Worm (Caenorhabditis elegans): ENCODE data around the gene C39D10.5.

The C39D10.5 gene

ce11 chrX:7901840-7902239 is 9.6 kb upstream of the C39D10.5 start:
- TF ChIP-seq med-1 (GFP tag; optimal IDR thresholded peaks at IDR 0.05; ENCODE audit: insufficient read depth) (no peak), ref-1 (GFP tag; conservative IDR thresholded peaks at IDR 0.05) (no peak), tab-1 (GFP tag; IDR thresholded peaks at IDR 0.05) (no peak), ztf-23 (GFP tag; IDR thresholded peaks at IDR 0.05) (no peak), klf-2 (GFP tag; conservative IDR thresholded peaks at IDR 0.05) (no peak), cog-1 (tag; optimal IDR thresholded peaks at IDR 0.05) (no peak), flt-1 (GFP tag; IDR thresholded peaks at IDR 0.05) (no peak)

ce11 chrX:7900180-7900579 is 8.0 kb upstream of the C39D10.5 start:
- TF ChIP-seq flt-1 (GFP tag; IDR thresholded peaks at IDR 0.05) (no peak), cog-1 (tag; optimal IDR thresholded peaks at IDR 0.05) (no peak), klf-2 (GFP tag; conservative IDR thresholded peaks at IDR 0.05) (no peak)

ce11 chrX:7898131-7898530 is 5.9 kb upstream of the C39D10.5 start:
- TF ChIP-seq ztf-29 (GFP tag; IDR thresholded peaks at IDR 0.05) (no peak), klf-2 (GFP tag; conservative IDR thresholded peaks at IDR 0.05) (no peak), flt-1 (GFP tag; IDR thresholded peaks at IDR 0.05) (no peak), med-1 (GFP tag; optimal IDR thresholded peaks at IDR 0.05; ENCODE audit: insufficient read depth) (no peak), cog-1 (tag; optimal IDR thresholded peaks at IDR 0.05) (no peak), tab-1 (GFP tag; IDR thresholded peaks at IDR 0.05) (no peak), ztf-23 (GFP tag; IDR thresholded peaks at IDR 0.05) (no peak)

- no peak; the same call in 1 of the 2 replicates for TF ChIP-seq T22C8.4 (GFP tag; IDR thresholded peaks at IDR 0.05)
- no peak for TF ChIP-seq ref-1 (GFP tag; conservative IDR thresholded peaks at IDR 0.05)
- no peak for TF ChIP-seq ztf-29 (GFP tag; IDR thresholded peaks at IDR 0.05)
- no peak for TF ChIP-seq tab-1 (GFP tag; IDR thresholded peaks at IDR 0.05)
- no peak for TF ChIP-seq klf-2 (GFP tag; conservative IDR thresholded peaks at IDR 0.05)
- no peak for TF ChIP-seq med-1 (GFP tag; optimal IDR thresholded peaks at IDR 0.05; ENCODE audit: insufficient read depth)
- no peak for TF ChIP-seq flt-1 (GFP tag; IDR thresholded peaks at IDR 0.05)
- no peak for TF ChIP-seq ztf-23 (GFP tag; IDR thresholded peaks at IDR 0.05)
- no peak for TF ChIP-seq cog-1 (tag; optimal IDR thresholded peaks at IDR 0.05)
Measured at ce11 chrX:7897690-7898089, 5.5 kb upstream of the C39D10.5 start, which contains the start of gene latd-1. Gene latd-1 (minus strand): TSS chrX:7897790.

- TF ChIP-seq ztf-29 (GFP tag; IDR thresholded peaks at IDR 0.05) (no peak), klf-2 (GFP tag; conservative IDR thresholded peaks at IDR 0.05) (no peak), med-1 (GFP tag; optimal IDR thresholded peaks at IDR 0.05; ENCODE audit: insufficient read depth) (no peak), ref-1 (GFP tag; conservative IDR thresholded peaks at IDR 0.05) (no peak), ztf-23 (GFP tag; IDR thresholded peaks at IDR 0.05) (no peak), flt-1 (GFP tag; IDR thresholded peaks at IDR 0.05) (no peak), cog-1 (tag; optimal IDR thresholded peaks at IDR 0.05) (no peak), T22C8.4 (GFP tag; IDR thresholded peaks at IDR 0.05) (no peak), tab-1 (GFP tag; IDR thresholded peaks at IDR 0.05) (no peak)
Measured at ce11 chrX:7888915-7889314, 3.3 kb downstream of the C39D10.5 start, which contains the start of gene C39D10.2. Gene C39D10.2 (plus strand): TSS chrX:7889215.

ce11 chrX:7886200-7886599 is 6.0 kb downstream of the C39D10.5 start:
- no peak for TF ChIP-seq T22C8.4 (GFP tag; IDR thresholded peaks at IDR 0.05)
- no peak for TF ChIP-seq cog-1 (tag; optimal IDR thresholded peaks at IDR 0.05)
- TF ChIP-seq ref-1 (GFP tag; conservative IDR thresholded peaks at IDR 0.05), result no peak
- no peak for TF ChIP-seq klf-2 (GFP tag; conservative IDR thresholded peaks at IDR 0.05)
- TF ChIP-seq ztf-29 (GFP tag; IDR thresholded peaks at IDR 0.05), result no peak
- no peak for TF ChIP-seq ztf-23 (GFP tag; IDR thresholded peaks at IDR 0.05)
- no peak for TF ChIP-seq tab-1 (GFP tag; IDR thresholded peaks at IDR 0.05)
- TF ChIP-seq flt-1 (GFP tag; IDR thresholded peaks at IDR 0.05), result no peak
- no peak for TF ChIP-seq med-1 (GFP tag; optimal IDR thresholded peaks at IDR 0.05; ENCODE audit: insufficient read depth)

ce11 chrX:7883994-7884393 is 8.2 kb downstream of the C39D10.5 start, which contains the start of gene pcyt-2.2:
Gene pcyt-2.2 (plus strand): TSS chrX:7884294.
- TF ChIP-seq cog-1 (tag; optimal IDR thresholded peaks at IDR 0.05) (no peak), med-1 (GFP tag; optimal IDR thresholded peaks at IDR 0.05; ENCODE audit: insufficient read depth) (no peak), flt-1 (GFP tag; IDR thresholded peaks at IDR 0.05) (no peak), T22C8.4 (GFP tag; IDR thresholded peaks at IDR 0.05) (no peak), tab-1 (GFP tag; IDR thresholded peaks at IDR 0.05) (no peak), ztf-23 (GFP tag; IDR thresholded peaks at IDR 0.05) (no peak), ztf-29 (GFP tag; IDR thresholded peaks at IDR 0.05) (no peak), ref-1 (GFP tag; conservative IDR thresholded peaks at IDR 0.05) (no peak), klf-2 (GFP tag; conservative IDR thresholded peaks at IDR 0.05) (no peak)

ce11 chrX:7881307-7881706 is 10.9 kb downstream of the C39D10.5 start:
- no peak for TF ChIP-seq T22C8.4 (GFP tag; IDR thresholded peaks at IDR 0.05)
- no peak for TF ChIP-seq klf-2 (GFP tag; conservative IDR thresholded peaks at IDR 0.05)
- no peak for TF ChIP-seq flt-1 (GFP tag; IDR thresholded peaks at IDR 0.05)
- TF ChIP-seq ref-1 (GFP tag; conservative IDR thresholded peaks at IDR 0.05), result no peak
- no peak for TF ChIP-seq cog-1 (tag; optimal IDR thresholded peaks at IDR 0.05)

- TF ChIP-seq ztf-29 (GFP tag; IDR thresholded peaks at IDR 0.05), result no peak
- no peak for TF ChIP-seq ztf-23 (GFP tag; IDR thresholded peaks at IDR 0.05)
- TF ChIP-seq klf-2 (GFP tag; conservative IDR thresholded peaks at IDR 0.05), result no peak
- no peak for TF ChIP-seq med-1 (GFP tag; optimal IDR thresholded peaks at IDR 0.05; ENCODE audit: insufficient read depth)
- TF ChIP-seq ref-1 (GFP tag; conservative IDR thresholded peaks at IDR 0.05), result no peak
- TF ChIP-seq flt-1 (GFP tag; IDR thresholded peaks at IDR 0.05), result no peak
- TF ChIP-seq tab-1 (GFP tag; IDR thresholded peaks at IDR 0.05), result no peak
- TF ChIP-seq cog-1 (tag; optimal IDR thresholded peaks at IDR 0.05), result no peak
- no peak for TF ChIP-seq T22C8.4 (GFP tag; IDR thresholded peaks at IDR 0.05)
Measured at ce11 chrX:7880848-7881247, 11.3 kb downstream of the C39D10.5 start, which contains the start of gene C39D10.8. Gene C39D10.8 (minus strand): TSS chrX:7880948.

- TF ChIP-seq ztf-29 (GFP tag; IDR thresholded peaks at IDR 0.05) (no peak), ref-1 (GFP tag; conservative IDR thresholded peaks at IDR 0.05) (no peak), cog-1 (tag; optimal IDR thresholded peaks at IDR 0.05) (no peak), klf-2 (GFP tag; conservative IDR thresholded peaks at IDR 0.05) (no peak), tab-1 (GFP tag; IDR thresholded peaks at IDR 0.05) (no peak), flt-1 (GFP tag; IDR thresholded peaks at IDR 0.05) (no peak)
Measured at ce11 chrX:7875854-7876253, 16.3 kb downstream of the C39D10.5 start, which contains the start of gene cca-1. Gene cca-1 (minus strand): TSS chrX:7875954.
